Fruit fly (Drosophila melanogaster) whole organism, embryonic: ENCODE measurements around the gene Snx21.

ENCODE experiments used
- Antp ChIP-seq: fragments of 200-800 bp; sonication (Bioruptor generic); optimal IDR thresholded peaks from 3 replicates; lab custom pipeline; 2016; ENCODE audit warnings: missing biosample characterization, missing genetic modification characterization
- CG10366 ChIP-seq: fragments of 200-800 bp; sonication (Bioruptor generic); IDR thresholded peaks from 2 replicates; pipeline ENCODE4 v1.3.6; 2022; ENCODE audit warnings: missing biosample characterization, missing genetic modification characterization
- CG11695 ChIP-seq: fragments of 200-800 bp; sonication (Bioruptor generic); IDR thresholded peaks from 3 replicates; pipeline ENCODE4 v1.3.6; 2022; ENCODE audit warnings: missing biosample characterization, missing genetic modification characterization
- CG14667 ChIP-seq: fragments of 200-800 bp; sonication (Bioruptor generic); IDR thresholded peaks from 2 replicates; pipeline ENCODE4 v1.3.6; 2022; ENCODE audit warnings: missing biosample characterization, missing genetic modification characterization
- CG16815 ChIP-seq: fragments of 200-800 bp; sonication (Bioruptor generic); optimal IDR thresholded peaks from 3 replicates; lab custom pipeline; 2017; ENCODE audit warnings: missing biosample characterization, mild to moderate bottlenecking, missing genetic modification characterization
- CG17186 ChIP-seq: fragments of 200-800 bp; sonication (Bioruptor generic); optimal IDR thresholded peaks from 3 replicates; lab custom pipeline; 2017; ENCODE audit warnings: missing biosample characterization, missing genetic modification reagents, missing genetic modification characterization
- CG17359 ChIP-seq: fragments of 200-800 bp; sonication (Bioruptor generic); optimal IDR thresholded peaks from 3 replicates; lab custom pipeline; 2018; ENCODE audit warnings: missing biosample characterization, mild to moderate bottlenecking, missing genetic modification characterization, moderate library complexity
- CG17612 ChIP-seq: fragments of 200-800 bp; sonication (Bioruptor generic); IDR thresholded peaks from 2 replicates; pipeline ENCODE4 v1.3.6; 2022; ENCODE audit warnings: missing biosample characterization, missing genetic modification characterization
- CG17829 ChIP-seq: fragments of 200-800 bp; optimal IDR thresholded peaks from 2 replicates; lab custom pipeline; 2019; ENCODE audit warnings: missing biosample characterization, mild to moderate bottlenecking, missing genetic modification characterization, moderate library complexity
- CG2116 ChIP-seq: fragments of 200-800 bp; sonication (Bioruptor generic); optimal IDR thresholded peaks from 3 replicates; lab custom pipeline; 2018; ENCODE audit warnings: missing biosample characterization, mild to moderate bottlenecking, missing genetic modification characterization
- CG2678 ChIP-seq: fragments of 200-800 bp; sonication (Bioruptor generic); optimal IDR thresholded peaks from 3 replicates; lab custom pipeline; 2019; ENCODE audit warnings: missing biosample characterization, mild to moderate bottlenecking, missing genetic modification characterization, moderate library complexity
- CG33213 ChIP-seq: fragments of 200-800 bp; sonication (Bioruptor generic); optimal IDR thresholded peaks from 3 replicates; lab custom pipeline; 2016; ENCODE audit warnings: missing biosample characterization, missing genetic modification characterization
- CG3847 ChIP-seq: fragments of 200-800 bp; sonication (Bioruptor generic); IDR thresholded peaks from 2 replicates; pipeline ENCODE4 v1.3.6; 2022; ENCODE audit warnings: missing biosample characterization, missing genetic modification characterization
- CG3995 ChIP-seq: fragments of 200-800 bp; sonication (Bioruptor generic); optimal IDR thresholded peaks from 3 replicates; lab custom pipeline; 2016; ENCODE audit warnings: missing biosample characterization, missing genetic modification characterization
- CG4424 ChIP-seq: fragments of 200-800 bp; sonication (Bioruptor generic); optimal IDR thresholded peaks from 3 replicates; lab custom pipeline; 2016; ENCODE audit warnings: missing biosample characterization, missing genetic modification characterization
- CG6254 ChIP-seq: fragments of 200-800 bp; sonication (Bioruptor generic); optimal IDR thresholded peaks from 3 replicates; lab custom pipeline; 2017; ENCODE audit warnings: mild to moderate bottlenecking, missing biosample characterization, missing genetic modification reagents, missing genetic modification characterization
- CG8290 ChIP-seq, 3 experiments: fragments of 200-800 bp; sonication (Bioruptor generic); optimal IDR thresholded peaks; 2 replicates each; lab custom pipeline; 2016 to 2019; ENCODE audit warnings: missing biosample characterization in 3 of 3, missing genetic modification characterization in 3 of 3, mild to moderate bottlenecking in 2 of 3, moderate library complexity in 1 of 3
- CG9609 ChIP-seq: fragments of 200-800 bp; sonication (Bioruptor generic); optimal IDR thresholded peaks from 3 replicates; lab custom pipeline; 2016; ENCODE audit warnings: missing biosample characterization, missing genetic modification characterization
- CG9797 ChIP-seq: fragments of 200-800 bp; sonication (Bioruptor generic); optimal IDR thresholded peaks from 3 replicates; lab custom pipeline; 2018; ENCODE audit warnings: missing biosample characterization, mild to moderate bottlenecking, missing genetic modification characterization
- CHES-1-like ChIP-seq: fragments of 200-800 bp; sonication (Bioruptor generic); optimal IDR thresholded peaks from 2 replicates; lab custom pipeline; 2016; ENCODE audit warnings: missing biosample characterization, missing genetic modification characterization
- D19B ChIP-seq: fragments of 200-800 bp; sonication (Bioruptor generic); optimal IDR thresholded peaks from 2 replicates; lab custom pipeline; 2017; ENCODE audit warnings: missing biosample characterization, mild to moderate bottlenecking, missing genetic modification characterization
- Dbx ChIP-seq: fragments of 200-800 bp; sonication (Bioruptor generic); IDR thresholded peaks from 3 replicates; pipeline ENCODE4 v1.3.6; 2022; ENCODE audit warnings: missing biosample characterization, missing genetic modification characterization
- HmgZ ChIP-seq: fragments of 200-800 bp; sonication (Bioruptor generic); optimal IDR thresholded peaks from 2 replicates; lab custom pipeline; 2018; ENCODE audit warnings: missing biosample characterization, mild to moderate bottlenecking, missing genetic modification characterization
- Hr3 ChIP-seq: fragments of 200-800 bp; sonication (Bioruptor generic); optimal IDR thresholded peaks from 3 replicates; lab custom pipeline; 2016; ENCODE audit warnings: missing biosample characterization, missing genetic modification characterization
- Kr ChIP-seq: fragments of 200-800 bp; sonication (Bioruptor generic); optimal IDR thresholded peaks from 2 replicates; lab custom pipeline; 2017; ENCODE audit warnings: missing biosample characterization, mild to moderate bottlenecking, missing genetic modification characterization
- MBD-R2 ChIP-seq: fragments of 200-800 bp; sonication (Bioruptor generic); IDR thresholded peaks from 2 replicates; pipeline ENCODE4 v1.3.6; 2022; ENCODE audit warnings: missing biosample characterization, missing genetic modification characterization
- Myb ChIP-seq: fragments of 200-800 bp; sonication (Bioruptor generic); optimal IDR thresholded peaks from 2 replicates; lab custom pipeline; 2016; ENCODE audit warnings: missing biosample characterization, missing genetic modification characterization
- Scr ChIP-seq: fragments of 200-800 bp; sonication (Bioruptor generic); IDR thresholded peaks from 2 replicates; pipeline ENCODE4 v1.3.6; 2022; ENCODE audit warnings: missing biosample characterization, missing genetic modification characterization; ENCODE audit not compliant: partially characterized antibody
- Six4 ChIP-seq: fragments of 200-800 bp; sonication (Bioruptor generic); optimal IDR thresholded peaks from 2 replicates; lab custom pipeline; 2016; ENCODE audit warnings: missing biosample characterization, missing genetic modification characterization
- Sry-δ ChIP-seq: fragments of 200-800 bp; sonication (Bioruptor generic); optimal IDR thresholded peaks from 2 replicates; lab custom pipeline; 2016; ENCODE audit warnings: missing biosample characterization, missing genetic modification characterization
- Trl ChIP-seq, 3 experiments: fragments of >200 bp in 2 of 3; fragments of 200-800 bp in 1 of 3; sonication (Bioruptor generic) in 1 of 3; optimal IDR thresholded peaks; 2 replicates in 1 of 3; 3 replicates in 2 of 3; lab custom pipeline; 2016 to 2017; ENCODE audit warnings: missing biosample characterization in 1 of 3, missing genetic modification characterization in 1 of 3
- bbx ChIP-seq: fragments of 200-800 bp; sonication (Bioruptor generic); IDR thresholded peaks from 2 replicates; pipeline ENCODE4 v1.3.6; 2022; ENCODE audit warnings: missing biosample characterization, missing genetic modification characterization; ENCODE audit not compliant: partially characterized antibody
- btn ChIP-seq: fragments of 200-800 bp; sonication (Bioruptor generic); optimal IDR thresholded peaks from 2 replicates; lab custom pipeline; 2016; ENCODE audit warnings: missing biosample characterization, missing genetic modification characterization
- cas ChIP-seq: fragments of 200-800 bp; sonication (Bioruptor generic); IDR thresholded peaks from 2 replicates; pipeline ENCODE4 v1.3.6; 2022; ENCODE audit warnings: missing biosample characterization, missing genetic modification characterization
- caup ChIP-seq: fragments of 200-800 bp; sonication (Bioruptor generic); optimal IDR thresholded peaks from 3 replicates; lab custom pipeline; 2017; ENCODE audit warnings: missing biosample characterization, mild to moderate bottlenecking, missing genetic modification characterization, moderate library complexity; ENCODE audit not compliant: severe bottlenecking
- crp ChIP-seq, 2 experiments: fragments of 200-800 bp; sonication (Bioruptor generic); optimal IDR thresholded peaks; 2 replicates in 1 of 2; 3 replicates in 1 of 2; lab custom pipeline; 2017; ENCODE audit warnings: missing biosample characterization in 2 of 2, missing genetic modification characterization in 2 of 2, mild to moderate bottlenecking in 1 of 2, moderate library complexity in 1 of 2
- grau ChIP-seq: fragments of 200-800 bp; optimal IDR thresholded peaks from 3 replicates; lab custom pipeline; 2019; ENCODE audit warnings: missing biosample characterization, mild to moderate bottlenecking, missing genetic modification characterization, moderate library complexity
- kah ChIP-seq: fragments of 200-800 bp; sonication (Bioruptor generic); optimal IDR thresholded peaks from 2 replicates; lab custom pipeline; 2018; ENCODE audit warnings: missing biosample characterization, mild to moderate bottlenecking, missing genetic modification characterization
- klu ChIP-seq: fragments of 200-800 bp; sonication (Bioruptor generic); IDR thresholded peaks from 2 replicates; pipeline ENCODE4 v1.3.6; 2022; ENCODE audit warnings: missing biosample characterization, missing genetic modification characterization
- lilli ChIP-seq: fragments of 200-800 bp; sonication (Bioruptor generic); optimal IDR thresholded peaks from 3 replicates; lab custom pipeline; 2016; ENCODE audit warnings: missing biosample characterization, missing genetic modification characterization
- lola ChIP-seq, 3 experiments: fragments of >200 bp in 2 of 3; fragments of 200-800 bp in 1 of 3; sonication (Bioruptor generic) in 1 of 3; optimal IDR thresholded peaks; 2 replicates each; lab custom pipeline; 2017 to 2019; ENCODE audit warnings: missing biosample characterization in 3 of 3, missing genetic modification characterization in 3 of 3, mild to moderate bottlenecking in 1 of 3, moderate library complexity in 1 of 3
- onecut ChIP-seq: fragments of 200-800 bp; sonication (Bioruptor generic); IDR thresholded peaks from 2 replicates; pipeline ENCODE4 v1.3.6; 2022; ENCODE audit warnings: missing biosample characterization, missing genetic modification characterization
- pzg ChIP-seq: fragments of 200-800 bp; sonication (Bioruptor generic); optimal IDR thresholded peaks from 3 replicates; lab custom pipeline; 2018; ENCODE audit warnings: missing biosample characterization, mild to moderate bottlenecking, missing genetic modification characterization, moderate library complexity
- slbo ChIP-seq: fragments of 200-800 bp; sonication (Bioruptor generic); IDR thresholded peaks from 2 replicates; pipeline ENCODE4 v1.3.6; 2022; ENCODE audit warnings: missing biosample characterization, missing genetic modification characterization
- slou ChIP-seq: fragments of 200-800 bp; sonication (Bioruptor generic); optimal IDR thresholded peaks from 3 replicates; lab custom pipeline; 2016; ENCODE audit warnings: missing biosample characterization, missing genetic modification characterization
- vnd ChIP-seq: fragments of 200-800 bp; sonication (Bioruptor generic); IDR thresholded peaks from 3 replicates; pipeline ENCODE4 v1.3.6; 2022; ENCODE audit warnings: missing biosample characterization, missing genetic modification characterization; ENCODE audit not compliant: partially characterized antibody

Snx21 gene

dm6 chr2L:2782790-2783189 is 17.3 kb upstream of the Snx21 start:
- 0 out of 3 replicates have a peak, but pooled peaks have one; percentile 18 for TF ChIP-seq vnd (GFP tag; lab: Robert Waterston, UW)
- TF ChIP-seq CG8290 (GFP tag; optimal IDR thresholded peaks at IDR 0.05; lab: Kevin White, UChicago), result peak; percentile 97
- TF ChIP-seq CG8290 (tag; optimal IDR thresholded peaks at IDR 0.05; lab: Kevin White, UChicago), result peak in 1 of 2 experiments; percentile 91
- peak; percentile 88 for TF ChIP-seq CG17612 (GFP tag; lab: Robert Waterston, UW)
- no peak for TF ChIP-seq CG11695 (GFP tag; lab: Robert Waterston, UW)
- TF ChIP-seq bbx, result no peak
- no peak for TF ChIP-seq CG14667 (GFP tag; lab: Robert Waterston, UW)
- no peak for TF ChIP-seq CG2678 (tag; lab: Kevin White, UChicago)

- TF ChIP-seq crp (GFP tag; optimal IDR thresholded peaks at IDR 0.05; lab: Kevin White, UChicago), result no peak
- TF ChIP-seq pzg (GFP tag; lab: Kevin White, UChicago), result no peak
- no peak for TF ChIP-seq CG16815 (GFP tag; lab: Kevin White, UChicago)
- TF ChIP-seq btn (GFP tag; lab: Kevin White, UChicago), result no peak
- no peak for TF ChIP-seq cas (GFP tag; lab: Robert Waterston, UW)
- no peak for TF ChIP-seq Six4
- TF ChIP-seq caup, result no peak
- TF ChIP-seq onecut (GFP tag; lab: Robert Waterston, UW), result no peak
- no peak for TF ChIP-seq CG2116 (GFP tag; lab: Kevin White, UChicago)
- TF ChIP-seq D19B (GFP tag; lab: Kevin White, UChicago), result no peak
- TF ChIP-seq Trl (optimal IDR thresholded peaks at IDR 0.05; lab: Kevin White, UChicago), result no peak
- no peak for TF ChIP-seq Trl (GFP tag; optimal IDR thresholded peaks at IDR 0.05; lab: Kevin White, UChicago)
- no peak for TF ChIP-seq CG10366 (GFP tag; lab: Robert Waterston, UW)
- TF ChIP-seq CG9609, result no peak
- no peak for TF ChIP-seq lilli (GFP tag; lab: Kevin White, UChicago)
- TF ChIP-seq Hr3 (GFP tag; lab: Kevin White, UChicago), result no peak
- no peak for TF ChIP-seq klu
- TF ChIP-seq Kr (GFP tag; lab: Kevin White, UChicago), result no peak
- TF ChIP-seq, all 482 proteins: peak for 0
Observed at dm6 chr2L:2771676-2772075, 6.2 kb upstream of the Snx21 start, which contains the start of gene CG15399. Gene CG15399 (minus strand): TSS chr2L:2771776.

- TF ChIP-seq grau (tag; lab: Kevin White, UChicago) (peak; percentile 38), CG17359 (tag; lab: Kevin White, UChicago) (no peak), kah (GFP tag; lab: Kevin White, UChicago) (peak; percentile 23), CG3847 (GFP tag; lab: Robert Waterston, UW) (peak; percentile 84), CG9797 (GFP tag; lab: Kevin White, UChicago) (peak; percentile 74), Dbx (GFP tag; lab: Robert Waterston, UW) (peak; percentile 28; the same call in 1 of the 3 replicates), Antp (GFP tag; lab: Kevin White, UChicago) (no peak), lilli (GFP tag; lab: Kevin White, UChicago) (peak; percentile 17), pzg (GFP tag; lab: Kevin White, UChicago) (peak; percentile 85), CG6254 (GFP tag; lab: Kevin White, UChicago) (peak; percentile 7), CG33213 (GFP tag; lab: Kevin White, UChicago) (peak; percentile 53), CG3995 (GFP tag; lab: Kevin White, UChicago) (peak; percentile 80), MBD-R2 (GFP tag; lab: Robert Waterston, UW) (peak; percentile 96), slou (GFP tag; lab: Kevin White, UChicago) (no peak), CHES-1-like (GFP tag; lab: Kevin White, UChicago) (peak; percentile 4), CG17186 (GFP tag; lab: Kevin White, UChicago) (peak; percentile 45), CG4424 (GFP tag; lab: Kevin White, UChicago) (peak; percentile 32), Myb (GFP tag; lab: Kevin White, UChicago) (peak; percentile 28), Scr (GFP tag; lab: Robert Waterston, UW) (peak; percentile 49), HmgZ (peak; percentile 50), lola (GFP tag; optimal IDR thresholded peaks at IDR 0.05; lab: Kevin White, UChicago) (no peak), slbo (peak; percentile 9; the same call in 1 of the 2 replicates), Sry-δ (GFP tag; lab: Kevin White, UChicago) (peak; percentile 41), CG17829 (tag; lab: Kevin White, UChicago) (peak; percentile 52)
Observed at dm6 chr2L:2769476-2770185, 4.2 kb upstream of the Snx21 start, which contains the start of the genes colt and HINT1. Gene colt (minus strand): TSS chr2L:2770069. Gene HINT1 (plus strand): TSS chr2L:2770135.
